Worm (Caenorhabditis elegans) whole organism, early embryonic: ENCODE data around the gene srh-223.

Experiments
- B0310.2 ChIP-seq: sonication (generic microtip); optimal IDR thresholded peaks from 2 replicates; lab custom pipeline; 2016; ENCODE audit warnings: mild to moderate bottlenecking, missing genetic modification characterization, missing compliant biosample characterization
- F13C5.2 ChIP-seq: sonication (generic microtip); optimal IDR thresholded peaks from 2 replicates; lab custom pipeline; 2017; ENCODE audit warnings: mild to moderate bottlenecking, missing genetic modification characterization, inconsistent platforms, missing compliant biosample characterization
- aly-1 ChIP-seq: sonication (generic microtip); optimal IDR thresholded peaks from 2 replicates; lab custom pipeline; 2016; ENCODE audit warnings: missing genetic modification characterization, missing compliant biosample characterization
- ama-1 ChIP-seq: fragments of 150-350 bp; optimal IDR thresholded peaks from 2 replicates; lab custom pipeline; 2014
- ceh-13 ChIP-seq: fragments of 200-800 bp; sonication (Bioruptor generic); optimal IDR thresholded peaks from 2 replicates; lab custom pipeline; 2018; ENCODE audit warnings: mild to moderate bottlenecking, missing genetic modification characterization, missing compliant biosample characterization
- ceh-36 ChIP-seq: sonication (generic microtip); optimal IDR thresholded peaks from 2 replicates; lab custom pipeline; 2016; ENCODE audit warnings: missing genetic modification characterization, inconsistent platforms, missing compliant biosample characterization
- ets-7 ChIP-seq: sonication (generic microtip); optimal IDR thresholded peaks from 2 replicates; lab custom pipeline; 2016; ENCODE audit warnings: missing genotype, missing genetic modification characterization, missing compliant biosample characterization
- flt-1 ChIP-seq: fragments of 200-800 bp; sonication (Bioruptor generic); IDR thresholded peaks from 2 replicates; pipeline ENCODE4 v1.3.6; 2022; ENCODE audit warnings: missing genetic modification characterization, missing compliant biosample characterization
- hmbx-1 ChIP-seq: sonication (generic microtip); optimal IDR thresholded peaks from 2 replicates; lab custom pipeline; 2016; ENCODE audit warnings: mild to moderate bottlenecking, missing genetic modification characterization, missing compliant biosample characterization
- hmg-4 ChIP-seq: fragments of 200-800 bp; sonication (Bioruptor generic); optimal IDR thresholded peaks from 2 replicates; lab custom pipeline; 2018; ENCODE audit warnings: mild to moderate bottlenecking, missing genetic modification characterization, missing compliant biosample characterization
- hnd-1 ChIP-seq: sonication (generic microtip); optimal IDR thresholded peaks from 2 replicates; lab custom pipeline; 2016; ENCODE audit warnings: missing genetic modification characterization, missing compliant biosample characterization
- pes-1 ChIP-seq: fragments of 200-800 bp; sonication (Bioruptor generic); IDR thresholded peaks from 2 replicates; pipeline ENCODE4 v1.3.6; 2022; ENCODE audit warnings: missing genetic modification reagents, missing genetic modification characterization, missing compliant biosample characterization
- scrt-1 ChIP-seq: fragments of 200-800 bp; sonication (Bioruptor generic); IDR thresholded peaks from 2 replicates; pipeline ENCODE4 v1.3.6; 2022; ENCODE audit warnings: missing genetic modification characterization, missing compliant biosample characterization
- sea-1 ChIP-seq: fragments of 200-800 bp; sonication (Bioruptor generic); conservative IDR thresholded peaks from 2 replicates; pipeline ENCODE4 v1.3.6; 2022; ENCODE audit warnings: missing genetic modification characterization, missing compliant biosample characterization
- tbx-11 ChIP-seq: fragments of 200-800 bp; sonication (Bioruptor generic); IDR thresholded peaks from 2 replicates; pipeline ENCODE4 v1.3.6; 2022; ENCODE audit warnings: missing genetic modification characterization, missing compliant biosample characterization
- tbx-37 ChIP-seq: fragments of 200-800 bp; sonication (Bioruptor generic); conservative IDR thresholded peaks from 2 replicates; pipeline ENCODE4 v1.3.6; 2022; ENCODE audit warnings: missing genetic modification reagents, missing genetic modification characterization, missing compliant biosample characterization
- tra-4 ChIP-seq: sonication (generic microtip); optimal IDR thresholded peaks from 2 replicates; lab custom pipeline; 2017; ENCODE audit warnings: missing genetic modification characterization, missing compliant biosample characterization

srh-223 gene

DNA sequence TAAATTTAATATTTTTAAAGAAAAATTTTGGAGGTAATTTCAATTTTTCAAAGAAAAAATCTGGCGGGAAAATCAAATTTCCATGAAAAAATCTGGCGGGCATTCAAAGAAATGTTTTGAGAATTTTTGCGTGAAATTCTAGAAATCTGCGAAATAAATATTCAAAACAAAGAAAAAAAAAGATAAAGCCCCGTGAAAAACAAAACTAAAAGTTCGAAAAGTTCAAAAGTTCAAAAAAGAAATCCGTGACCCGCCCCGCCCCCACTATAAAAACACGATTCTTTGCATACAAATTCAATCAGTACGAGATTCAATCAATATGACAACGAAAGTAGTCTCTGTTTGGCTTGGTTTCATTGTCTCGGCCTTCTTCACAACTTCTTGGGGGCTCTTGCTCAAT, 8.7 kb upstream of the srh-223 start, which contains the start of gene clec-79:
TSS of gene clec-79 (plus strand) at position 301 of the 400 bp plus-strand sequence.
- no peak for TF ChIP-seq B0310.2 (tag; lab: Kevin White, UChicago)
- TF ChIP-seq ama-1 (lab: Kevin White, UChicago), result no peak
- no peak for TF ChIP-seq sea-1 (GFP tag; lab: Robert Waterston, UW)
- TF ChIP-seq ets-7 (tag; lab: Kevin White, UChicago), result no peak
- no peak for TF ChIP-seq aly-1 (tag; lab: Kevin White, UChicago)

DNA sequence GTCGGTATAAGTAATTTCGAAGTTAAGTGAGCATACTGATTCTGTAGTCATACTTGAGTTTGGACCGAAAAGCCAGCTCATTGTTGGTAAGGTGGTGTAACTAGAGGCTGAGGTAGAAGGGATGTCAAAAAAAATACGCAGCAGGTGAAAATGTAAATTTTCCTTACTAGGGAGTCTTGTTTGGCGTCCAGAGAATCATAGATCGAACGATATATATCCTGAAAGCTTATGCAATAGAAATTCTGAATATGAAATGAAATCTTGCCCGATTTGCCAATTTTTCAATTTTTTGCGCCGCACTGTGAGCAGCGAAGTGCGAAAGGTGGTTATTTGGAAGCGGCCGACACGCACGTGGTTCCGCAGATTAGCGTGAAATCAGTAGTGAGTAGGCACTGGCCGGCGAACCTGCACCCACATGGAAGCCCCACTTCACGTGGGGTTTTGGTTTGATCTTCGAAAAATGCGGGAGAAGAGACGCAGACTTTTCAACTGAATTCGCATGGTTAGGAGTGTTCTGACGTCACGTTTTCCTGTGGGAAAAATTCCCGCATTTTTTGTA, 3.7 kb upstream of the srh-223 start, which contains the start of gene srh-220:
TSS of gene srh-220 (minus strand) at position 51 of the 559 bp plus-strand sequence.
- TF ChIP-seq ets-7 (tag; lab: Kevin White, UChicago) (no peak), ceh-13 (GFP tag; lab: Kevin White, UChicago) (no peak), ama-1 (lab: Kevin White, UChicago) (no peak), pes-1 (GFP tag; lab: Robert Waterston, UW) (no peak), tra-4 (tag; lab: Kevin White, UChicago) (no peak), flt-1 (GFP tag; lab: Robert Waterston, UW) (no peak), B0310.2 (tag; lab: Kevin White, UChicago) (no peak), F13C5.2 (tag; lab: Kevin White, UChicago) (no peak)

DNA sequence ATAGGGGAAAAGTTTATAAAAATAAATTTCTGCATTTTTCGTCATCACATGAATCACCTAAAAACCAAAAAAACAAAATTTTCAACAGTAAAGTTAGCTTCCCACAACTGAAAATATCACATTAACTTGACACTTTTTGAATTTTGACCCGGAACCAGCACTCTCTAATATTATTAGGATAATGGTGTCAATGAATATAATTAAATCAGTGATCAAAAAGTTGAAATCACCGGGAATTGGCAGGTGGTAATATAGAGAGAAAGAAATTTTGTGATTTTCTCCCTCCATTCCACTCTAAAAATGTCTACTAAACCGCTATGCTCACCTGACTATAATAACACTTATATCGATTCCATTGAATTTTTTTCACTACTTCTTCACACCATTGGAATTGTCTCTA, 2.2 kb upstream of the srh-223 start, which contains the start of gene srh-222:
TSS of gene srh-222 (plus strand) at position 301 of the 400 bp plus-strand sequence.
- TF ChIP-seq tbx-37, result no peak
- TF ChIP-seq ama-1 (lab: Kevin White, UChicago), result no peak
- no peak for TF ChIP-seq ceh-13 (GFP tag; lab: Kevin White, UChicago)
- no peak for TF ChIP-seq hmg-4 (GFP tag; lab: Kevin White, UChicago)

DNA sequence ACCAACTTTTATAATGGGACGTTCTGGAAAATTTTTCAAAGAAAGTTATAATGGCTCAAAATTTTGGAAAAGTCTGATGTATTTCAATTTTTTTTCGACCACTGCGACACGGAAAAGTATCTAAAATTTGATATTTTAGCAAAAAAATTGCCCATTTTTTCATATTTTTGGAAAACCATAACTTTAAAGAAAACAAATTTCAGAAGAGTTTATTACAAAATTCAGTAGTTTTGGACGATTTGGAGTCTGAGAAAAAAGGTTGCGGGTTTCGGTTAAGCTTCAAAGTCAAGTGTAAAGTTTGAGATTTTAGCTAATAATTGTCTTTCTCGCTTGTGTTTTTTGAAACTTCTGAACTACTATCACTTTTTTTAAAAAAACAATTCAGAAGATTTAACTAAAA, 6.4 kb downstream of the srh-223 start:
- TF ChIP-seq hnd-1 (no peak), scrt-1 (no peak), ceh-36 (tag; lab: Kevin White, UChicago) (no peak), hmbx-1 (tag; lab: Kevin White, UChicago) (no peak), ets-7 (tag; lab: Kevin White, UChicago) (no peak), hmg-4 (GFP tag; lab: Kevin White, UChicago) (no peak), sea-1 (GFP tag; lab: Robert Waterston, UW) (no peak), F13C5.2 (tag; lab: Kevin White, UChicago) (no peak), ama-1 (lab: Kevin White, UChicago) (no peak)

DNA sequence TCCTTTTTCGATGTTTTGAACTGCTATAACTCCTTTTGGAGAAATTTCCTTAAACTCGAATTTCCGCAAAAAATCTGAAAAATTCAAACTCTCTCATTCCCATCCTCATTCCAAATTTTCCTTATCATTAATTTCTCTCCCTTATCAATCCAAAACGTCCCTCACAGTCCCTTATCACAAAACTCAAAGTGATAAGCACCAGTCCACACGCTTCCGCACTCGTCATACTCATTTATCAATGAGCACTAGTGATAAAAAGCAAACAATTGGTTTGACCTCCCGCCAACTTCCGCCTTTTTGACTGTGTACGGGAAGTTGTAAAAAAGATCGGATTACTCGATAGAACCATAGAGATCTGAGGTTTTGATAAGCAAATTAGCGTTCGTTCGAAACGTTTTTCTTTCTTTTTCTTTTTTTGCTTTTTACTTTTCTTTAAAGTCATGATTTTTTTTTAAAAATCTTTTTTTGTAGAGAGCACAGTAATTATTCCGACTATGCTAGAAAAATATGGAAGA, 7.0 kb downstream of the srh-223 start, which contains the start of gene clec-78:
TSS of gene clec-78 (plus strand) at position 465 of the 515 bp plus-strand sequence.
- peak; percentile 35 for TF ChIP-seq B0310.2 (tag; lab: Kevin White, UChicago)
- no peak for TF ChIP-seq ceh-36 (tag; lab: Kevin White, UChicago)

DNA sequence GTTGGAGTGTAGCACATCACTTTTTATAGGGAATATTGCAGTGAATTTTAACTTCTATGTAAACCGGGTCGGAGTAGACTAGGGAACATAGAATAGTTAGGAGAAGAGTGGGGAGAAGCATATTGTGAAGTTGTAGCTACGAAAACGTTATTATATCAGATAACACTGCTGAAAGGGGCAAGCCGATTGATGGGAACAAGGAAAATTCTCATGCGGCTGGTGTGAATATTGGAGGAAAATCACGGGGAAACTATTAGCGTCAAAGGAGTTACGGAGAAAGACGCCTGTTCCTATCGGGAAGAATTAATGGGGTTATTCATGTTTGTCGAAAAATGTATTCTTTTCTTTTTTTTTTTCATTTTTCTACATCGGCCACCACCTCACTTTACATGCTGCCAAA, 11.6 kb downstream of the srh-223 start, which contains the start of gene F47C12.6:
TSS of gene F47C12.6 (minus strand) at position 101 of the 400 bp plus-strand sequence.
- TF ChIP-seq hnd-1 (no peak), pes-1 (GFP tag; lab: Robert Waterston, UW) (no peak), flt-1 (GFP tag; lab: Robert Waterston, UW) (no peak), B0310.2 (tag; lab: Kevin White, UChicago) (no peak), hmg-4 (GFP tag; lab: Kevin White, UChicago) (no peak), tra-4 (tag; lab: Kevin White, UChicago) (no peak), hmbx-1 (tag; lab: Kevin White, UChicago) (no peak), ceh-13 (GFP tag; lab: Kevin White, UChicago) (no peak), F13C5.2 (tag; lab: Kevin White, UChicago) (no peak)

DNA sequence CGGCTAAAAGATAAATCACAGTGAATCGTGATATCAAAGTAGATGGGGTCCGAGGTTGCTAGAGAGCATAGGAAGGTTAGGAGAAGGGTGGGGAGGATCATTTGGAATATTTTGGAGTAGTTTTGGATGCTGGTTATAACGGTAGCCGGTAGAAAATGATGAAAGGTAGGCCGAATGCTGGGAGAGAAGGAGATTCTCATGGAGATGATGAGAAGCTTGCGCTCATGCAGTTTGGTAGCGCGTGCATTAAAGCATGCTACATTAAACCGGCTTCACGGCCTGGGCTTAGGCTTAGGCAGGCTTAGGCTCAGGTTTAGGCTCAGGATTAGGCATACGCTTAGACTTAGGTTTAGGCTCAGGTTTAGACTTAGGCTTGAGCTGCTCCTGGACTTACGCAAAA, 12.6 kb downstream of the srh-223 start, which contains the start of gene F47C12.13:
TSS of gene F47C12.13 (minus strand) at position 101 of the 400 bp plus-strand sequence.
- TF ChIP-seq aly-1 (tag; lab: Kevin White, UChicago) (no peak), ets-7 (tag; lab: Kevin White, UChicago) (no peak), ceh-36 (tag; lab: Kevin White, UChicago) (no peak), ceh-13 (GFP tag; lab: Kevin White, UChicago) (no peak), scrt-1 (no peak), hmbx-1 (tag; lab: Kevin White, UChicago) (no peak), tra-4 (tag; lab: Kevin White, UChicago) (no peak), sea-1 (GFP tag; lab: Robert Waterston, UW) (no peak), tbx-11 (GFP tag; lab: Robert Waterston, UW) (no peak)

DNA sequence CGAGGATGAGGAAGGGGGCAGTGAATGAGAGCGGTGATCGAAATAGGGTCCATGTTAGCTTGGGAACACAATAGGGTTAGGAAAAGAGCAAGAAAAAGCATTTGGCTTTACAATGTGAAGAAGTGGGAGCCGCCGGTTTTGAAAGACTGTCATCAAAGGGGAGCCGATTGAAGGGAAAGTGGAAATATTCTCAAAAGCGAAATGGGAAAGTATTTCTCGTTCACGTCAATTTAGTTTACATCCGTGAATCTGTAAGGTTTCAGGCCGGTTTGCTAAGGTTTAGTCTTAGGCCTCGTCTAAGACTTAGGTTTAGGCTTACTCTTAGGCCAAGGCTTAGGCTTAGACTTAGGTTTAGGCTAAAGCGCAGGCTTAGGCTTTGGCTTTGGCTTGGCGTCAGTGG, 13.7 kb downstream of the srh-223 start, which contains the start of gene F47C12.7:
TSS of gene F47C12.7 (minus strand) at position 101 of the 400 bp plus-strand sequence.
- TF ChIP-seq aly-1 (tag; lab: Kevin White, UChicago) (no peak), hnd-1 (no peak), sea-1 (GFP tag; lab: Robert Waterston, UW) (no peak), B0310.2 (tag; lab: Kevin White, UChicago) (no peak), scrt-1 (no peak), hmg-4 (GFP tag; lab: Kevin White, UChicago) (no peak), ceh-36 (tag; lab: Kevin White, UChicago) (no peak), F13C5.2 (tag; lab: Kevin White, UChicago) (no peak), ets-7 (tag; lab: Kevin White, UChicago) (no peak)
